Worm (Caenorhabditis elegans) whole organism, mixed stage, embryonic: ENCODE results near the gene clec-140.
A peak's percentile ranks its signal among the peaks of the same experiment; 100 is the strongest.

Experiments used
- M03D4.4 ChIP-seq: sonication (generic microtip); optimal IDR thresholded peaks from 2 replicates; lab custom pipeline; 2017; ENCODE audit warnings: mild to moderate bottlenecking, missing genetic modification characterization, missing compliant biosample characterization
- bed-3 ChIP-seq: fragments of 200-800 bp; sonication (Bioruptor generic); optimal IDR thresholded peaks from 3 replicates; lab custom pipeline; 2018; ENCODE audit warnings: mild to moderate bottlenecking, missing genetic modification characterization, moderate library complexity, missing compliant biosample characterization
- blmp-1 ChIP-seq: fragments of 150-350 bp; optimal IDR thresholded peaks from 2 replicates; lab custom pipeline; 2014; ENCODE audit warnings: missing biosample characterization, missing genetic modification characterization
- ceh-39 ChIP-seq: fragments of 150-350 bp; optimal IDR thresholded peaks from 2 replicates; lab custom pipeline; 2014; ENCODE audit warnings: missing biosample characterization, missing genetic modification characterization
- ceh-43 ChIP-seq: fragments of 200-800 bp; sonication (Bioruptor generic); optimal IDR thresholded peaks from 2 replicates; lab custom pipeline; 2018; ENCODE audit warnings: mild to moderate bottlenecking, missing genetic modification characterization, moderate library complexity, missing compliant biosample characterization
- ceh-83 ChIP-seq: fragments of 200-800 bp; sonication (Bioruptor generic); optimal IDR thresholded peaks from 2 replicates; lab custom pipeline; 2018; ENCODE audit warnings: mild to moderate bottlenecking, missing genetic modification characterization, missing compliant biosample characterization
- ces-1 ChIP-seq: fragments of 150-350 bp; optimal IDR thresholded peaks from 2 replicates; lab custom pipeline; 2014; ENCODE audit warnings: missing biosample characterization, missing genetic modification reagents, missing genetic modification characterization
- cnd-1 ChIP-seq: fragments of 200-800 bp; sonication (Bioruptor generic); optimal IDR thresholded peaks from 2 replicates; lab custom pipeline; 2018; ENCODE audit warnings: mild to moderate bottlenecking, missing genetic modification characterization, missing compliant biosample characterization
- drap-1 ChIP-seq: fragments of 200-800 bp; sonication (Bioruptor generic); optimal IDR thresholded peaks from 3 replicates; lab custom pipeline; 2018; ENCODE audit warnings: mild to moderate bottlenecking, missing genetic modification characterization, missing compliant biosample characterization
- elt-1 ChIP-seq: sonication (generic microtip); optimal IDR thresholded peaks from 2 replicates; lab custom pipeline; 2017; ENCODE audit warnings: missing genetic modification characterization, mild to moderate bottlenecking, missing compliant biosample characterization, antibody characterized with exemption, moderate library complexity, borderline replicate concordance; ENCODE audit not compliant: insufficient read depth
- elt-3 ChIP-seq: fragments of 150-350 bp; optimal IDR thresholded peaks from 2 replicates; lab custom pipeline; 2014; ENCODE audit warnings: missing biosample characterization, missing genetic modification characterization
- flh-1 ChIP-seq: fragments of 200-800 bp; sonication (Bioruptor generic); optimal IDR thresholded peaks from 2 replicates; lab custom pipeline; 2018; ENCODE audit warnings: mild to moderate bottlenecking, missing genetic modification characterization, moderate library complexity, missing compliant biosample characterization
- ham-2 ChIP-seq: fragments of 200-800 bp; sonication (Bioruptor generic); optimal IDR thresholded peaks from 2 replicates; lab custom pipeline; 2018; ENCODE audit warnings: mild to moderate bottlenecking, missing genetic modification characterization, missing compliant biosample characterization
- hlh-1 ChIP-seq: fragments of 150-350 bp; optimal IDR thresholded peaks from 2 replicates; lab custom pipeline; 2014; ENCODE audit warnings: missing biosample characterization, missing genetic modification reagents, missing genetic modification characterization
- lin-13 ChIP-seq: fragments of 150-350 bp; optimal IDR thresholded peaks from 2 replicates; lab custom pipeline; 2014; ENCODE audit warnings: missing biosample characterization, missing genetic modification characterization
- lin-32 ChIP-seq: fragments of 200-800 bp; sonication (Bioruptor generic); optimal IDR thresholded peaks from 2 replicates; lab custom pipeline; 2018; ENCODE audit warnings: mild to moderate bottlenecking, missing genetic modification characterization, missing compliant biosample characterization
- lsy-2 ChIP-seq: fragments of 150-350 bp; optimal IDR thresholded peaks from 2 replicates; lab custom pipeline; 2014; ENCODE audit warnings: missing biosample characterization, missing genetic modification characterization
- mab-5 ChIP-seq: fragments of 150-350 bp; optimal IDR thresholded peaks from 2 replicates; lab custom pipeline; 2014; ENCODE audit warnings: missing biosample characterization, missing genetic modification characterization
- mep-1 ChIP-seq: fragments of 150-350 bp; optimal IDR thresholded peaks from 2 replicates; lab custom pipeline; 2017; ENCODE audit warnings: missing biosample characterization, missing genetic modification reagents, missing genetic modification characterization, inconsistent platforms
- mls-2 ChIP-seq: sonication (generic microtip); optimal IDR thresholded peaks from 2 replicates; lab custom pipeline; 2016; ENCODE audit warnings: mild to moderate bottlenecking, missing genetic modification characterization, moderate library complexity, missing compliant biosample characterization
- nhr-12 ChIP-seq: fragments of 150-350 bp; optimal IDR thresholded peaks from 2 replicates; lab custom pipeline; 2014; ENCODE audit warnings: missing biosample characterization, missing genetic modification characterization
- nhr-2 ChIP-seq: fragments of 150-350 bp; optimal IDR thresholded peaks from 2 replicates; lab custom pipeline; 2014; ENCODE audit warnings: missing biosample characterization, missing genetic modification characterization
- nhr-237 ChIP-seq: fragments of 150-350 bp; optimal IDR thresholded peaks from 2 replicates; lab custom pipeline; 2014; ENCODE audit warnings: missing biosample characterization, missing genetic modification characterization
- nhr-28 ChIP-seq: fragments of 150-350 bp; optimal IDR thresholded peaks from 2 replicates; lab custom pipeline; 2014; ENCODE audit warnings: missing biosample characterization, missing genetic modification characterization
- nhr-76 ChIP-seq: sonication (generic microtip); optimal IDR thresholded peaks from 2 replicates; lab custom pipeline; 2017; ENCODE audit warnings: missing biosample characterization, missing genetic modification characterization
- pha-4 ChIP-seq: fragments of 150-350 bp; optimal IDR thresholded peaks from 2 replicates; lab custom pipeline; 2018; ENCODE audit warnings: missing biosample characterization, missing genetic modification reagents, missing genetic modification characterization
- sem-2 ChIP-seq: fragments of 200-800 bp; sonication (Bioruptor generic); optimal IDR thresholded peaks from 2 replicates; lab custom pipeline; 2018; ENCODE audit warnings: mild to moderate bottlenecking, missing genetic modification characterization, missing compliant biosample characterization
- snpc-4 ChIP-seq: fragments of 150-350 bp; optimal IDR thresholded peaks from 2 replicates; lab custom pipeline; 2014; ENCODE audit warnings: missing biosample characterization, missing genetic modification characterization
- sptf-1 ChIP-seq: sonication (generic microtip); optimal IDR thresholded peaks from 2 replicates; lab custom pipeline; 2017; ENCODE audit warnings: mild to moderate bottlenecking, missing genetic modification characterization, moderate library complexity, missing compliant biosample characterization
- tbx-8 ChIP-seq: fragments of 200-800 bp; sonication (Bioruptor generic); optimal IDR thresholded peaks from 2 replicates; lab custom pipeline; 2018; ENCODE audit warnings: mild to moderate bottlenecking, missing genetic modification characterization, moderate library complexity, missing compliant biosample characterization
- unc-120 ChIP-seq: sonication (generic microtip); optimal IDR thresholded peaks from 2 replicates; lab custom pipeline; 2017; ENCODE audit warnings: missing genetic modification characterization, missing compliant biosample characterization; ENCODE audit not compliant: poor library complexity, severe bottlenecking
- unc-39 ChIP-seq: fragments of 150-350 bp; optimal IDR thresholded peaks from 2 replicates; lab custom pipeline; 2014; ENCODE audit warnings: missing biosample characterization, missing genetic modification characterization
- unc-62 ChIP-seq: fragments of 150-350 bp; optimal IDR thresholded peaks from 2 replicates; lab custom pipeline; 2014; ENCODE audit warnings: missing biosample characterization, missing genetic modification reagents, missing genetic modification characterization
- zip-8 ChIP-seq: fragments of 150-350 bp; optimal IDR thresholded peaks from 2 replicates; lab custom pipeline; 2014; ENCODE audit warnings: missing biosample characterization, missing genetic modification characterization
- ztf-11 ChIP-seq: fragments of 150-350 bp; optimal IDR thresholded peaks from 2 replicates; lab custom pipeline; 2014; ENCODE audit warnings: missing biosample characterization, missing genetic modification characterization

clec-140 gene

ce11 chrII:4672584-4673110, at the start of gene clec-140, which contains the start of gene hmg-11:
TSS of gene clec-140 (plus strand) at chrII:4673060.
TSS of gene hmg-11 (plus strand) at chrII:4673085.
- TF ChIP-seq mls-2 (tag; lab: Kevin White, UChicago) (peak; percentile 60), elt-1 (tag; lab: Kevin White, UChicago) (no peak), ham-2 (GFP tag; lab: Kevin White, UChicago) (no peak), nhr-28 (tag; lab: Kevin White, UChicago) (no peak), snpc-4 (tag; lab: Kevin White, UChicago) (no peak), drap-1 (GFP tag; lab: Kevin White, UChicago) (no peak), mep-1 (tag; lab: Kevin White, UChicago) (peak; percentile 90), lin-13 (tag; lab: Kevin White, UChicago) (peak; percentile 30), ceh-39 (tag; lab: Kevin White, UChicago) (peak; percentile 67), nhr-76 (tag; lab: Kevin White, UChicago) (no peak), flh-1 (no peak), unc-120 (tag; lab: Kevin White, UChicago) (peak; percentile 43), mab-5 (tag; lab: Kevin White, UChicago) (no peak), hlh-1 (tag; lab: Kevin White, UChicago) (peak; percentile 19), nhr-237 (tag; lab: Kevin White, UChicago) (no peak), unc-39 (tag; lab: Kevin White, UChicago) (no peak), elt-3 (tag; lab: Kevin White, UChicago) (no peak), bed-3 (GFP tag; lab: Kevin White, UChicago) (no peak), sem-2 (no peak), ces-1 (GFP tag; lab: Kevin White, UChicago) (peak; percentile 83), sptf-1 (tag; lab: Kevin White, UChicago) (peak; percentile 65), nhr-2 (tag; lab: Kevin White, UChicago) (peak; percentile 63), ceh-83 (GFP tag; lab: Kevin White, UChicago) (no peak), nhr-12 (no peak), ztf-11 (tag; lab: Kevin White, UChicago) (peak; percentile 76), M03D4.4 (tag; lab: Kevin White, UChicago) (no peak), tbx-8 (GFP tag; lab: Kevin White, UChicago) (no peak), blmp-1 (no peak), lsy-2 (tag; lab: Kevin White, UChicago) (peak; percentile 3), pha-4 (tag; lab: Kevin White, UChicago) (peak; percentile 12), zip-8 (tag; lab: Kevin White, UChicago) (no peak), unc-62 (GFP tag; lab: Kevin White, UChicago) (peak; percentile 43), ceh-43 (peak; percentile 22), lin-32 (GFP tag; lab: Kevin White, UChicago) (peak; percentile 59), cnd-1 (tag; lab: Kevin White, UChicago) (peak; percentile 91)

- TF ChIP-seq sem-2, result no peak
- no peak for TF ChIP-seq ceh-43
- no peak for TF ChIP-seq flh-1
- no peak for TF ChIP-seq ceh-83 (GFP tag; lab: Kevin White, UChicago)
- no peak for TF ChIP-seq pha-4 (tag; lab: Kevin White, UChicago)
- no peak for TF ChIP-seq ceh-39 (tag; lab: Kevin White, UChicago)
- TF ChIP-seq snpc-4 (tag; lab: Kevin White, UChicago), result no peak
- no peak for TF ChIP-seq cnd-1 (tag; lab: Kevin White, UChicago)
- no peak for TF ChIP-seq mep-1 (tag; lab: Kevin White, UChicago)
- TF ChIP-seq elt-1 (tag; lab: Kevin White, UChicago), result no peak
- TF ChIP-seq lin-32 (GFP tag; lab: Kevin White, UChicago), result no peak
- TF ChIP-seq nhr-2 (tag; lab: Kevin White, UChicago), result no peak
- no peak for TF ChIP-seq lsy-2 (tag; lab: Kevin White, UChicago)
- TF ChIP-seq mls-2 (tag; lab: Kevin White, UChicago), result no peak
- no peak for TF ChIP-seq zip-8 (tag; lab: Kevin White, UChicago)
- no peak for TF ChIP-seq nhr-12
- no peak for TF ChIP-seq hlh-1 (tag; lab: Kevin White, UChicago)
- no peak for TF ChIP-seq ztf-11 (tag; lab: Kevin White, UChicago)
- TF ChIP-seq bed-3 (GFP tag; lab: Kevin White, UChicago), result no peak
- no peak for TF ChIP-seq ham-2 (GFP tag; lab: Kevin White, UChicago)
Measured at ce11 chrII:4626606-4627005, 46.3 kb upstream of the clec-140 start, which contains the start of gene F35D11.1. TSS of gene F35D11.1 (plus strand) at chrII:4626906.
